Worm (Caenorhabditis elegans): ENCODE data around the gene zhit-2.

- TF ChIP-seq unc-62 (GFP tag; optimal IDR thresholded peaks at IDR 0.05): no peak
- TF ChIP-seq attf-3 (GFP tag; conservative IDR thresholded peaks at IDR 0.05): no peak
- no peak for TF ChIP-seq sdz-38 (tag; optimal IDR thresholded peaks at IDR 0.05)
- TF ChIP-seq madf-8 (GFP tag; conservative IDR thresholded peaks at IDR 0.05): no peak
- no peak for TF ChIP-seq hmg-1.2 (GFP tag; IDR thresholded peaks at IDR 0.05)
- TF ChIP-seq lin-35 (GFP tag; optimal IDR thresholded peaks at IDR 0.05): no peak
- no peak for TF ChIP-seq Y67H2A.10 (GFP tag; conservative IDR thresholded peaks at IDR 0.05)
- TF ChIP-seq F55B11.4 (tag; optimal IDR thresholded peaks at IDR 0.05; ENCODE audit: borderline replicate concordance, insufficient read depth): no peak
- no peak for TF ChIP-seq B0336.3 (GFP tag; IDR thresholded peaks at IDR 0.05)
- no peak for TF ChIP-seq ceh-100 (GFP tag; IDR thresholded peaks at IDR 0.05)
- no peak for TF ChIP-seq him-1 (tag; optimal IDR thresholded peaks at IDR 0.05)
- TF ChIP-seq tbp1 (GFP tag; optimal IDR thresholded peaks at IDR 0.05): no peak
- TF ChIP-seq madf-3 (GFP tag; IDR thresholded peaks at IDR 0.05): no peak
Measured at ce11 chrIII:4276277-4276676, 32.1 kb upstream of the zhit-2 start.

All from whole organism, young adult.